Fruit fly (Drosophila melanogaster): Measurements from ENCODE around the gene mdy.

DNA sequence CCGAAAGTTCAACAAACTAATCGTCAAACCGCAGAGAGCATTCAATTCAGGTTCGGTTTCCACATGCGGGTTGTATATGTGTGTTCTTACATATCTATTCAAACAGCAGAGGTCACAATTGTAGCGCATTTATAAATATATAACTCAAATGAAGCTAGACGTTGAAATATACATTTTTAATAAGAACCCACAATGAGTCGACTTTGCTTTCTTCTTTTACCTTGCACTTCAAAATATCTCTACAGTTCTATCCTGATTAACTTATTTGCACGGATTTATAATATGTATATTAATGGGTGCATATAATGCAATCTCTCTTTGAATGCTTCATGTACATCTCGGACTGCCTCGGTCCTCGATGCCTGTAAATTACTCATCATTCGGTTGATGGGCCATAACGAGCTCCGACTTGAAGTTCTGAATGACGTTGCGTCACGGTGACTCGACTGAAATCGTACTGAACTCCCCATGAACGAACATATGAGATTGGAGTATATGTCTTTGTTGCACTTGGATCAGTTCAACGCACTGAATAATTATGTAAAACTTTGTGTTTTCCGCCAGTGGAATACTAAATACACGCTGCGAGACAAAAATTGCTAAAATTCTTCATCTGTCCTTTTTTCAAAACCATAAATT, 2.0 kb downstream of the mdy start:
- TF ChIP-seq CG8478 (optimal IDR thresholded peaks at IDR 0.05) (no peak), pan (optimal IDR thresholded peaks at IDR 0.05) (no peak), psq (optimal IDR thresholded peaks at IDR 0.05) (no peak), usp (GFP tag; optimal IDR thresholded peaks at IDR 0.05) (no peak)
